Worm (Caenorhabditis elegans) whole organism, L4/young adult: ENCODE results near the gene F28F9.2.

Experiments used
- W03F9.2 ChIP-seq: fragments of 150-350 bp; optimal IDR thresholded peaks from 2 replicates; lab custom pipeline; 2014; ENCODE audit warnings: missing biosample characterization, missing genetic modification characterization
- dao-5 ChIP-seq: sonication (generic microtip); optimal IDR thresholded peaks from 2 replicates; lab custom pipeline; 2016; ENCODE audit warnings: missing genotype, missing genetic modification characterization, moderate library complexity, missing compliant biosample characterization
- him-1 ChIP-seq: sonication (generic microtip); optimal IDR thresholded peaks from 2 replicates; lab custom pipeline; 2016; ENCODE audit warnings: missing genotype, missing genetic modification reagents, missing genetic modification characterization, missing compliant biosample characterization

DNA sequence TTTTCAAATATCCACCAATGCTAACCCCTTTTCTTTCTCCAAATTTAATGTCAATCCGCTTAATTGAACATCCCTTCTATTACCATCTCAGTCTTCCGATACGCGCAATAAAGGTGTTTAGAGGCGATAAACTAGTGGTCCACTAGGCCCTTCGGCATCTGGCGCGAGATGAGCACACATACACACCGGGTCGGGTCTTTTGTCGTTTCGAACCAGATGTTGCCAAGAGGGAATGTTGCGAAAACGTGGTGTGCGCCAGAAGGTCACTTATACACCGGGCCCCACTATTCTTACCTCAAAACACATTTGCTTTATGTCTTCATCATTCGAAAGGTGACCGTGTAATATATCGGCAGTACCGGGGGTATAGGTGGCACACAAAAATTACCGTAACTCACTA lies 4.5 kb downstream of the F28F9.2 start:
- no peak for TF ChIP-seq him-1 (tag; lab: Kevin White, UChicago)
- TF ChIP-seq W03F9.2, result no peak
- no peak for TF ChIP-seq dao-5
